Worm (Caenorhabditis elegans) whole organism, L4/young adult: Measurements from ENCODE around the gene Y44A6D.3.

Experiments used
- W03F9.2 ChIP-seq: fragments of 150-350 bp; optimal IDR thresholded peaks from 2 replicates; lab custom pipeline; 2014; ENCODE audit warnings: missing biosample characterization, missing genetic modification characterization
- dao-5 ChIP-seq: sonication (generic microtip); optimal IDR thresholded peaks from 2 replicates; lab custom pipeline; 2016; ENCODE audit warnings: missing genotype, missing genetic modification characterization, moderate library complexity, missing compliant biosample characterization
- him-1 ChIP-seq: sonication (generic microtip); optimal IDR thresholded peaks from 2 replicates; lab custom pipeline; 2016; ENCODE audit warnings: missing genotype, missing genetic modification reagents, missing genetic modification characterization, missing compliant biosample characterization

- TF ChIP-seq him-1 = no peak
- TF ChIP-seq dao-5 = no peak
- TF ChIP-seq W03F9.2 (tag; lab: Kevin White, UChicago) = no peak
Observed at ce11 chrV:20797918-20798317, 5.7 kb upstream of the Y44A6D.3 start, which contains the start of gene sdf-9.
